Worm (Caenorhabditis elegans): ENCODE results near the gene F25B3.5.

ce11 chrV:9568707-9569106, 1.4 kb downstream of the F25B3.5 start, which contains the start of gene F25B3.4:
- TF ChIP-seq tbx-8 (GFP tag; optimal IDR thresholded peaks at IDR 0.05) = no peak
- no peak for TF ChIP-seq unc-62 (GFP tag; optimal IDR thresholded peaks at IDR 0.05)
- no peak for TF ChIP-seq elt-3 (tag; optimal IDR thresholded peaks at IDR 0.05)
